Worm (Caenorhabditis elegans): Measurements from ENCODE around the gene sre-38.

Gene sre-38

DNA sequence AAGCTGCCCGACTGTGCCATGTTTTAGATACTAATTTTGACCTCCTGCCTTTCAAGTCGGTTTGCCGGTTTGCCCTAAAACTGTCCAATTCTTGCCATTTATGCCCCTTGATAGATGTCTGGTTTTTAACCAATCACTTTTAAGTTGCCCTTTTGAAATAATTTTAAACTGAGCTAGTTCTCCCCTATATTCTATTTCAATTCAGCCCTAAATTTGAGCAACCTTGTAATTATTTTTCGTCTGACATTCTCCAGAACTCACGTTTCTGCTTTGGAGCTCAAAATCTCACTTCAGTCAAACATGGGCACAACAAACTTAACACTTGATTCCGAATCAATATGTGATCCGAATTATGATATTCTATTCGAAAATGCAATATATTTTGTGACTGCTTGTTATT is 16.0 kb downstream of the sre-38 start, which contains the start of gene srg-17:
TSS of gene srg-17 (plus strand) at position 301 of the 400 bp plus-strand sequence.
- TF ChIP-seq dao-5 (tag; optimal IDR thresholded peaks at IDR 0.05) (no peak), W03F9.2 (tag; optimal IDR thresholded peaks at IDR 0.05) (no peak), him-1 (tag; optimal IDR thresholded peaks at IDR 0.05) (no peak)

ce11 chrII:12480811-12481210 is 23.4 kb downstream of the sre-38 start, which contains the start of gene arrd-9:
TSS of gene arrd-9 (minus strand) at chrII:12480911.
- TF ChIP-seq him-1 (tag; optimal IDR thresholded peaks at IDR 0.05) = no peak
- no peak for TF ChIP-seq dao-5 (tag; optimal IDR thresholded peaks at IDR 0.05)
- no peak for TF ChIP-seq W03F9.2 (tag; optimal IDR thresholded peaks at IDR 0.05)

- TF ChIP-seq him-1 (tag; optimal IDR thresholded peaks at IDR 0.05) (no peak), W03F9.2 (tag; optimal IDR thresholded peaks at IDR 0.05) (no peak), dao-5 (tag; optimal IDR thresholded peaks at IDR 0.05) (no peak)
These were observed 24.3 kb downstream of the sre-38 start for ce11 chrII:12481645-12482044.

DNA sequence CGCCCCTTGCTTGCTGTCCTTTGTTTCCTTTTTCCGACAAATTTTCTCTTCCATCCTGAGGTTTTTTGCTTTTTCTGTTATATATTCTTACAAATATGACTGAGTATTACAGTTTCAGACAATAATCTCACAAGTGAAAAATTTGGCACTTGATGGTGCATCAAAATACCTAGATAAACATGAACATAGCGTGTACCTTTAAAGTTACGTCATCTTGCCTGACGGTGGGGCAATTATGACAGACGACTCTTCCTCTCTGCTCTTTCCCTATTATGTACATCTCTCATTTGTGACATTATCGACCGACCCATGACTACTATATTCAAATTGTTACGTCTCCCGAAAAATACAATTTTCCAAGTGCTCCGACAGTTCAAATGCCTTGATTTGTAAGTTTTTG is 25.2 kb downstream of the sre-38 start, which contains the start of gene fbxb-102:
TSS of gene fbxb-102 (plus strand) at position 301 of the 400 bp plus-strand sequence.
- TF ChIP-seq him-1 (tag; optimal IDR thresholded peaks at IDR 0.05) (no peak), dao-5 (tag; optimal IDR thresholded peaks at IDR 0.05) (no peak), W03F9.2 (tag; optimal IDR thresholded peaks at IDR 0.05) (no peak)

DNA sequence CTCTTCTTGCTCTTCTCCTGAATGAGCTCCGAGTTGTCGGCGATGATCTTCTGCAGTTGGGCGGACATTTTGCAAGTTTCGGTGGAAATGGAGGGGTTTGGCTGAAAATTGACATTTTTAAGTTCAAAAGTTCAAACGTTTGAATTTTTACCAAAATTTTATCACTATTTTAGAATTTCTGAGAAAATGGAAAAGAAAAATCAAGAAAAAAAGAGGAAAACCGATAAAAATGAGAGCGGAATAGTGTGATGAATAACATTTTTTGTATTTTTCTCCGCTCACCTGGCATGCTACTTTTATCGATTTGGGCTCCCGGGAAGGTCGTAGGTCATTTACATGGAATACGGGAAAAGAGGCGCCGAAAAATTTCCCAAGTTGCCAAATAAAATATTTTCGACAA is 27.7 kb downstream of the sre-38 start, which contains the start of gene F15A4.10:
TSS of gene F15A4.10 (minus strand) at position 101 of the 400 bp plus-strand sequence.
- TF ChIP-seq W03F9.2 (tag; optimal IDR thresholded peaks at IDR 0.05) (no peak), him-1 (tag; optimal IDR thresholded peaks at IDR 0.05) (no peak), dao-5 (tag; optimal IDR thresholded peaks at IDR 0.05) (no peak)

DNA sequence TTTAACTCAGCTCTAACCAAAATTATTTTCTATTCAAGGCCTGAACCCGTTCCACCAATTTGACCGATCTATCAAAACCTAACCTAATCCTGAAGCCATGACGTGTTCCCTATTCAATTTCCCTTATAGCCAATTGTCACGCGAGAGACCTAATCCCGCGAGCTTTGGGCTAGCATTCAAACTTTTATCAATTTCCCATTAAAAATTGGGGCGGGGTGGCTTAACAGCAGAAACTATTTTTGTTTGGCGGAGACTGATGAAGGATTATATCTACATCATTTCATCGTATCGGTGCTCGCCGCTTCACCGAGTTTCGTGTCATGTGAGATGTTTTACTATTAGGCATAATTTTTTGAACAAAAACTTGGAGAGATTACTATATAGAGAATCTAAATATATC is 31.4 kb downstream of the sre-38 start:
- TF ChIP-seq W03F9.2 (tag; optimal IDR thresholded peaks at IDR 0.05) = no peak
- no peak for TF ChIP-seq dao-5 (tag; optimal IDR thresholded peaks at IDR 0.05)
- no peak for TF ChIP-seq him-1 (tag; optimal IDR thresholded peaks at IDR 0.05)

ce11 chrII:12489903-12490302 is 32.5 kb downstream of the sre-38 start, which contains the start of gene T21B4.15:
TSS of gene T21B4.15 (plus strand) at chrII:12490203.
- no peak for TF ChIP-seq him-1 (tag; optimal IDR thresholded peaks at IDR 0.05)
- TF ChIP-seq dao-5 (tag; optimal IDR thresholded peaks at IDR 0.05) = no peak
- TF ChIP-seq W03F9.2 (tag; optimal IDR thresholded peaks at IDR 0.05) = no peak

DNA sequence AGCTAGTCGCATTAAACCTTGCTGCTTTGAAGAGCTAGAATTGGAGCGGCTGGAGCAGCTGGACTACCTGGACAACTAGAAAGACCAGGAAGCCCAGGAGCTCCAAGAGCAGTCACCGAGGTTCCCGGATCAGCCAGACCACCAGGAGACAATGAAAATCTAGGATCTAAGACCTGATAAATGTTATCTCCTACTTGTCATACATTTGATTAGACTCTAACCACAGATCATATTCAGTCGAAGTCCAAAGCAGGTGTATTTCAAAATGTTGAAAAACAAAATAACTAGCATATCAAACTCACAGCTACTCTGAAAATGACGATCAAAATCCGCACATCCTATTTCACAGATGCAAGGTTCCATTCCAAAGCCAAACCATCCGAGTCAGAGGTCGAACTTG is 34.6 kb downstream of the sre-38 start, which contains the start of gene srz-6:
TSS of gene srz-6 (plus strand) at position 301 of the 400 bp plus-strand sequence.
- TF ChIP-seq him-1 (tag; optimal IDR thresholded peaks at IDR 0.05) (no peak), dao-5 (tag; optimal IDR thresholded peaks at IDR 0.05) (no peak), W03F9.2 (tag; optimal IDR thresholded peaks at IDR 0.05) (no peak)

DNA sequence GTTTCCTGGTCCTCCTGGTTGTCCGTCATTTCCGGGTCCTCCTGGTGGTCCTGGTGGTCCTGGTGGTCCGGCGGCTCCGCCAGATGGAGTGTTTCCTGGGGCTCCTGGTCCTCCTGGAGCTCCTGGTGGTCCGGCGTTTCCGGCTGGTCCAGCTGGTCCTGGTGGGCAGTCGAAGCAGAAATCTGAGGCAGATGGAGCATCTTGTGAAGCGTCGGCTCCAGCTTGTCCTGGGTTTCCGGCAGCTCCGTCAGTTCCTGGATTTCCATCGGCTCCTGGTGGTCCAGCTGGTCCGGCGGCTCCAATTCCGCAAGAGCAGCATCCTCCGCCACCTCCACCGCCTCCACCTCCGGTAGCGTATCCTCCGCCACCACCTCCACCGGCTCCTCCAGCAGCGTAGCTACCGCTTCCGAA is 36.7 kb downstream of the sre-38 start:
- no peak for TF ChIP-seq W03F9.2 (tag; optimal IDR thresholded peaks at IDR 0.05)

DNA sequence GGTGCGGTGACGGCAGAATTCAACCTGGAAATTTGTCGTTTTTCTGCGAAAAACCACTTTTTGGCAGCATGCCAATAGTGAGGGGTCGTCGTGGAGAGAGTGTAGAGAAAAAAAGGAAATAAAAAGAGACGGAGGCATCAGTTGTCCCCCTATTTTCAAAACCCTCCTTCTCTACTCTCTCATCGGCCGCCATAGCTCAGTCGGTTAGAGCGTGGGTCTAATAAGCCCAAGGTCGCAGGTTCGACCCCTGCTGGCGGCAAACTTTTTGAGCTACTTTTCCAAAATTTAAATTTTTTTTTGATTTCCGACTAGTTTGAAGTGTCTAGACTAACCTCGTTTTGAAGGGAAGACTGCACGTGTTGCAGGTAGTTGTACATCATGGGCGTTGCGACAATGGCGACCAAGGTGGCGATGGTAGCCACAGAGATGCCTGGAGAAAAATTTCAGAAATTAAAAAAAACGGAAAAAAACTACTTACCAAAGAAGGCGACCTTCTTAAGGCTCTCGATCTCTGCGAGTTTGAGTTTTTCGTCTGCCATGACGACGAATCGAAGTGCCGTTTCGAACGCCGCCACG is 37.3 kb downstream of the sre-38 start, which contains the start of gene col-85:
TSS of gene col-85 (minus strand) at position 540 of the 576 bp plus-strand sequence.
- TF ChIP-seq dao-5 (tag; optimal IDR thresholded peaks at IDR 0.05) = peak; percentile 85
- peak; percentile 51 for TF ChIP-seq W03F9.2 (tag; optimal IDR thresholded peaks at IDR 0.05)
- TF ChIP-seq him-1 (tag; optimal IDR thresholded peaks at IDR 0.05) = peak; percentile 68

DNA sequence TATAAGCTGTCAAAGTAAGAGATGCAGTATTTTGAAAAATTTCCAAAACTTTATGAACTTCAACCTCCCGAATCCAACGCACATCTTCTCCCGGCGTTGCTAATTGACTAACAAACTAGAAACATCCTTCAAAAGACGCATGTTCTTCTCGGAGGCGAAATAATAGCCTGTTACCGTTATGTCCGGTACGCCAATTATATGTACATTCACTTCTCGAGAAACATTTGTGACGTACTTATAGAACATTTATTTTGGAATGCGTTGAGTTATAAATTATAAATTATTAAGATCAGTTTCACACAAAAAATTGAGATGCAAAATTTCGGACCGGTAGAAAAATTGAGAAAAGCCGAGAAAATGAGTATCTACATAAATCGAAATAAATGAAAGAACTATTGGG is 39.6 kb downstream of the sre-38 start, which contains the start of gene T21B4.3:
TSS of gene T21B4.3 (minus strand) at position 101 of the 400 bp plus-strand sequence.
- TF ChIP-seq W03F9.2 (tag; optimal IDR thresholded peaks at IDR 0.05) (no peak), dao-5 (tag; optimal IDR thresholded peaks at IDR 0.05) (no peak), him-1 (tag; optimal IDR thresholded peaks at IDR 0.05) (no peak)

DNA sequence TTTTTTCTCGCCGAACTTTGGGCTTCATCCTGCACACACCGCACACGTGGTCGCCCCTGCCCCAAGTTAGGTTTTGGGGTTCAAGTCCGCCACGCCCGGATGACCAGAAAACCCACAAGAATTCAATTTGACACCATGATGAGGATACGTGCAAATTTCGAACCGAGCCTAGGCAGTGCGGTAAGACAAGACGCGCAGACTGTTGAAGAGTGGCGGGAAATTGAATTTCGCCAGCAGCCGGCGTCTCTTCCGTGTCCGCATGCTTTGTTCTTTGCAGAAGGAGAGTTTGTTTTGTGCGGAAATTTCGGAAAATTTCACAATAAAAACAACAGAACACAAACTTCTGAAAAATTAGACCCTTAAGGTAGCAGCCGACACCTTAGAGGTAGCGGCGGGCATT is 42.6 kb downstream of the sre-38 start:
- no peak for TF ChIP-seq him-1 (tag; optimal IDR thresholded peaks at IDR 0.05)
- TF ChIP-seq W03F9.2 (tag; optimal IDR thresholded peaks at IDR 0.05) = no peak
- no peak for TF ChIP-seq dao-5 (tag; optimal IDR thresholded peaks at IDR 0.05)

DNA sequence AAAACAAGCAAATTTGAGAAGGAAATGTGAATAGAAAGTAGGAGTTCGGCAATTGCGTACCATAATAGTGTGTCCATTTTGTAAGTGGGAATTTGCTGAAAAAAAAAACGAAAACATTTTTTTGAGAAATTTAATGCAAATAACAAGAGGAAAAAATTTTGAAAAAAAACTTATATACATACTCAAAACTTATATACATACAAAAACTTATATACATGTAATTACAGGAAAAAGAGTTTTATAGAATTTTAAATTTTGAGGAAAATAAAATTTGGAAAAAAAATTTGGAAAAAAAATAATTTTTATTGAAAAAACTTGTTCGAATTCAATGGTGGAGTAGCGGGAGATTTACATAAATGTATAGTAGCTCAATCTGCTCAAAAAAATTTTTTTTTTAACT is 45.4 kb downstream of the sre-38 start, which contains the start of gene ador-1:
TSS of gene ador-1 (minus strand) at position 101 of the 400 bp plus-strand sequence.
- TF ChIP-seq dao-5 (tag; optimal IDR thresholded peaks at IDR 0.05) (no peak), him-1 (tag; optimal IDR thresholded peaks at IDR 0.05) (no peak)

DNA sequence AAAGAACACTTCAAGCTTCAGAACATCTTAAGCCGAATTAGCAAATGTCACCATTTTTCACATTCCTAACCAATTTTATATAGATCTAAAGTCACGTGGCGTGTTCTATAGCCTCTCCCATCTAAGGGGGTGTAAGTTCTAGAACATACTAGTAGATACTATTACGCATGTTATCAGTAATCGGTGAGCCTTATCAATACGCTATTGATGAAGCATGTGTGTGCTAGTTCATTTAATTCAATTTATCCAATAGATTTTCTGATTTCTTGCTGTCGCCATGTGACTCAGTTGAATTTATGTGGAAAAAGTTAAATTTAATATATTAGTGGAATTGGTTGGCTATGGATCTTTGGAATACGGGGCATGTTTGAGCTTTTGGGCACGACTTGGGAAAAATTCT is 49.1 kb downstream of the sre-38 start:
- TF ChIP-seq W03F9.2 (tag; optimal IDR thresholded peaks at IDR 0.05) = no peak

DNA sequence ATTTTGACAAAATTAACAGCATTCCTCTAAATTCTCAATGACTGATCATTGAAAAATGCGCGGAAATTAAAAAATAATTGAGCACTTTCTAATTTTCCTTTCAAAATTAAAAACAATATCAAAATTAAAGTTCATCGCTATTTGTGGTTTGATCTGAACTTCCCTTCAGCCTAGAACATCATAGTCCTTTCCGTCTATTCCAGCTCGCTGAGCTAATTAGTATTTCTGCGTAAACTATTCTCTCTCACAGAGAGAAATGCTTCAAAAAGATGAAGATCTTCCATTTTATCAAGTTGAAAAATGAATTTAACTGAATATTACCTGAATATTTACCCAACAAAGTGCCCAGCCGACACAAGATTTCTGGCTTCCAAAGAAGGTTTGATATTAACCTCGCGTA is 49.7 kb downstream of the sre-38 start, which contains the start of gene srh-68:
TSS of gene srh-68 (plus strand) at position 301 of the 400 bp plus-strand sequence.
- TF ChIP-seq him-1 (tag; optimal IDR thresholded peaks at IDR 0.05) (no peak), dao-5 (tag; optimal IDR thresholded peaks at IDR 0.05) (no peak), W03F9.2 (tag; optimal IDR thresholded peaks at IDR 0.05) (no peak)
